Worm (Caenorhabditis elegans): ENCODE data around the gene srg-51.
"Not testable (repeated sequence)": the region's sequence is repeated elsewhere in the genome, so short reads cannot be mapped to it uniquely, and the experiment has no call there.

DNA sequence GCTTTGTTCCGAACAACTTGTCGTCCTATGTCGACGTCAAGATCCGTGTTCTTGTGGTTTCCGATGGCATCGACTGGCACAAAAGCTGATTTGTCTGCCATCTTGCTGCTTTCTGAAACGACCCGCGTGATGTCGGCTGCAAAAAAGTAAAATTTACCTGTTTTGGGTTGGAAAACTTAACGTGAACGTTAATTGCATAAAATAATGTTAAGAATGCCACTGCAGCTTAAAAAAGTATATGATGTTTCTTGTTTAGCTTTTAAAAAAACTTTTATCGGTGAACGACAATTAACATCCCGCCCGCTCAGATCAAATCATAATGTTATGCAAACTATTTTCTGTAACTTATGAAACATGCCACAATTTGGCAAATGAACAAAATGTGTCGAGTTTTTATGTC is 6.8 kb downstream of the srg-51 start, which contains the start of gene M199.8:
- not testable (repeated sequence) for TF ChIP-seq ama-1 (optimal IDR thresholded peaks at IDR 0.05); F13C5.2 (tag; optimal IDR thresholded peaks at IDR 0.05); hmbx-1 (tag; optimal IDR thresholded peaks at IDR 0.05); tra-4 (tag; optimal IDR thresholded peaks at IDR 0.05); pes-1 (GFP tag; IDR thresholded peaks at IDR 0.05); scrt-1 (GFP tag; IDR thresholded peaks at IDR 0.05); tbx-37 (GFP tag; conservative IDR thresholded peaks at IDR 0.05); hmg-4 (GFP tag; optimal IDR thresholded peaks at IDR 0.05)
